Worm (Caenorhabditis elegans): ENCODE measurements around the gene srh-266.

- TF ChIP-seq nhr-90 (tag; optimal IDR thresholded peaks at IDR 0.05; ENCODE audit: poor library complexity) (no peak), ceh-82 (tag; optimal IDR thresholded peaks at IDR 0.05) (no peak), elt-2 (tag; optimal IDR thresholded peaks at IDR 0.05) (no peak), nhr-76 (tag; optimal IDR thresholded peaks at IDR 0.05) (no peak), jun-1 (tag; optimal IDR thresholded peaks at IDR 0.05) (no peak), lin-39 (tag; optimal IDR thresholded peaks at IDR 0.05) (no peak), ceh-88 (GFP tag; IDR thresholded peaks at IDR 0.05) (no peak), pag-3 (tag; optimal IDR thresholded peaks at IDR 0.05; ENCODE audit: borderline replicate concordance, insufficient read depth) (no peak)
These were observed 44.2 kb downstream of the srh-266 start, which contains the start of gene srbc-39 for ce11 chrV:708808-709207.

All from whole organism, L1 larva.